Worm (Caenorhabditis elegans) whole organism, midembryonic: ENCODE data around the gene K10D6.4.

Experiments used
- T22C8.4 ChIP-seq: fragments of 200-800 bp; sonication (Bioruptor generic); IDR thresholded peaks from 2 replicates; pipeline ENCODE4 v1.3.6; 2022; ENCODE audit warnings: missing genetic modification characterization, missing compliant biosample characterization
- cog-1 ChIP-seq: sonication (generic microtip); optimal IDR thresholded peaks from 2 replicates; lab custom pipeline; 2016; ENCODE audit warnings: missing genetic modification characterization, missing compliant biosample characterization
- flt-1 ChIP-seq: fragments of 200-800 bp; sonication (Bioruptor generic); IDR thresholded peaks from 2 replicates; pipeline ENCODE4 v1.3.6; 2022; ENCODE audit warnings: missing genetic modification characterization, missing compliant biosample characterization
- klf-2 ChIP-seq: fragments of 200-800 bp; sonication (Bioruptor generic); conservative IDR thresholded peaks from 2 replicates; pipeline ENCODE4 v1.3.6; 2022; ENCODE audit warnings: missing genetic modification reagents, missing genetic modification characterization, missing compliant biosample characterization
- med-1 ChIP-seq: sonication (generic microtip); optimal IDR thresholded peaks from 2 replicates; lab custom pipeline; 2017; ENCODE audit warnings: missing genetic modification characterization, mild to moderate bottlenecking, missing compliant biosample characterization, antibody characterized with exemption, missing genetic modification reagents; ENCODE audit not compliant: insufficient read depth
- ref-1 ChIP-seq: fragments of 200-800 bp; sonication (Bioruptor generic); conservative IDR thresholded peaks from 2 replicates; pipeline ENCODE4 v1.3.6; 2022; ENCODE audit warnings: missing genetic modification reagents, missing genetic modification characterization, missing compliant biosample characterization
- tab-1 ChIP-seq: fragments of 200-800 bp; sonication (Bioruptor generic); IDR thresholded peaks from 2 replicates; pipeline ENCODE4 v1.3.6; 2022; ENCODE audit warnings: missing genetic modification characterization, missing compliant biosample characterization
- ztf-23 ChIP-seq: fragments of 200-800 bp; sonication (Bioruptor generic); IDR thresholded peaks from 2 replicates; pipeline ENCODE4 v1.3.6; 2022; ENCODE audit warnings: missing genetic modification reagents, missing genetic modification characterization, missing compliant biosample characterization
- ztf-29 ChIP-seq: fragments of 200-800 bp; sonication (Bioruptor generic); IDR thresholded peaks from 2 replicates; pipeline ENCODE4 v1.3.6; 2022; ENCODE audit warnings: missing genetic modification reagents, missing genetic modification characterization, missing compliant biosample characterization

K10D6.4 gene

ce11 chrV:11241580-11241979 lies 39.9 kb downstream of the K10D6.4 start, which contains the start of gene pgap-1:
TSS of gene pgap-1 (plus strand) at chrV:11241880.
- no peak for TF ChIP-seq med-1 (GFP tag; lab: Kevin White, UChicago)
- TF ChIP-seq cog-1, result no peak
- no peak for TF ChIP-seq ref-1 (GFP tag; lab: Robert Waterston, UW)
- no peak for TF ChIP-seq tab-1
- no peak for TF ChIP-seq ztf-29 (GFP tag; lab: Robert Waterston, UW)
- no peak for TF ChIP-seq ztf-23 (GFP tag; lab: Robert Waterston, UW)
- TF ChIP-seq klf-2 (GFP tag; lab: Robert Waterston, UW), result no peak
- no peak for TF ChIP-seq T22C8.4 (GFP tag; lab: Robert Waterston, UW)
- no peak for TF ChIP-seq flt-1 (GFP tag; lab: Robert Waterston, UW)

ce11 chrV:11244539-11244938 lies 42.8 kb downstream of the K10D6.4 start, which contains the start of gene mxl-1:
TSS of gene mxl-1 (plus strand) at chrV:11244839.
- TF ChIP-seq flt-1 (GFP tag; lab: Robert Waterston, UW) (no peak), klf-2 (GFP tag; lab: Robert Waterston, UW) (no peak), tab-1 (no peak), med-1 (GFP tag; lab: Kevin White, UChicago) (no peak), T22C8.4 (GFP tag; lab: Robert Waterston, UW) (no peak), ztf-23 (GFP tag; lab: Robert Waterston, UW) (no peak), cog-1 (no peak), ztf-29 (GFP tag; lab: Robert Waterston, UW) (no peak), ref-1 (GFP tag; lab: Robert Waterston, UW) (no peak)

ce11 chrV:11245029-11245428 lies 43.3 kb downstream of the K10D6.4 start:
- TF ChIP-seq klf-2 (GFP tag; lab: Robert Waterston, UW) (no peak), flt-1 (GFP tag; lab: Robert Waterston, UW) (no peak), tab-1 (no peak), ztf-23 (GFP tag; lab: Robert Waterston, UW) (no peak), ztf-29 (GFP tag; lab: Robert Waterston, UW) (no peak)

ce11 chrV:11247846-11248245 lies 46.1 kb downstream of the K10D6.4 start, which contains the start of gene mam-4:
TSS of gene mam-4 (plus strand) at chrV:11248146.
- no peak for TF ChIP-seq cog-1
- TF ChIP-seq med-1 (GFP tag; lab: Kevin White, UChicago), result no peak
- no peak for TF ChIP-seq tab-1

ce11 chrV:11250735-11251134 lies 49.0 kb downstream of the K10D6.4 start, which contains the start of gene T19B10.12:
TSS of gene T19B10.12 (plus strand) at chrV:11251035.
- TF ChIP-seq cog-1, result no peak

ce11 chrV:11251798-11252197 lies 50.1 kb downstream of the K10D6.4 start:
- TF ChIP-seq med-1 (GFP tag; lab: Kevin White, UChicago), result no peak
- TF ChIP-seq ref-1 (GFP tag; lab: Robert Waterston, UW), result no peak
- no peak for TF ChIP-seq klf-2 (GFP tag; lab: Robert Waterston, UW)
- no peak for TF ChIP-seq tab-1
- TF ChIP-seq cog-1, result no peak
- TF ChIP-seq ztf-23 (GFP tag; lab: Robert Waterston, UW), result no peak
- no peak for TF ChIP-seq ztf-29 (GFP tag; lab: Robert Waterston, UW)
- no peak for TF ChIP-seq flt-1 (GFP tag; lab: Robert Waterston, UW)
- TF ChIP-seq T22C8.4 (GFP tag; lab: Robert Waterston, UW), result no peak

- TF ChIP-seq ztf-29 (GFP tag; lab: Robert Waterston, UW), result no peak
These were observed 50.7 kb downstream of the K10D6.4 start, which contains the start of gene srsx-33 for ce11 chrV:11252429-11252828. TSS of gene srsx-33 (minus strand) at chrV:11252529.

ce11 chrV:11254980-11255379 lies 53.3 kb downstream of the K10D6.4 start, which contains the start of gene srsx-31:
TSS of gene srsx-31 (minus strand) at chrV:11255080.
- no peak for TF ChIP-seq flt-1 (GFP tag; lab: Robert Waterston, UW)
- no peak for TF ChIP-seq ref-1 (GFP tag; lab: Robert Waterston, UW)
- no peak for TF ChIP-seq klf-2 (GFP tag; lab: Robert Waterston, UW)
- no peak for TF ChIP-seq ztf-23 (GFP tag; lab: Robert Waterston, UW)
- no peak for TF ChIP-seq T22C8.4 (GFP tag; lab: Robert Waterston, UW)
- no peak for TF ChIP-seq tab-1
- no peak for TF ChIP-seq cog-1
- no peak for TF ChIP-seq ztf-29 (GFP tag; lab: Robert Waterston, UW)
- TF ChIP-seq med-1 (GFP tag; lab: Kevin White, UChicago), result no peak

- TF ChIP-seq cog-1 (no peak), klf-2 (GFP tag; lab: Robert Waterston, UW) (no peak), med-1 (GFP tag; lab: Kevin White, UChicago) (no peak), ref-1 (GFP tag; lab: Robert Waterston, UW) (no peak), flt-1 (GFP tag; lab: Robert Waterston, UW) (no peak), T22C8.4 (GFP tag; lab: Robert Waterston, UW) (no peak), tab-1 (no peak), ztf-29 (GFP tag; lab: Robert Waterston, UW) (no peak), ztf-23 (GFP tag; lab: Robert Waterston, UW) (no peak)
These were observed 57.2 kb downstream of the K10D6.4 start, which contains the start of gene lgc-36 for ce11 chrV:11258896-11259295. TSS of gene lgc-36 (minus strand) at chrV:11258996.

- TF ChIP-seq ztf-29 (GFP tag; lab: Robert Waterston, UW) (no peak), flt-1 (GFP tag; lab: Robert Waterston, UW) (no peak), ref-1 (GFP tag; lab: Robert Waterston, UW) (no peak), klf-2 (GFP tag; lab: Robert Waterston, UW) (no peak), T22C8.4 (GFP tag; lab: Robert Waterston, UW) (no peak), med-1 (GFP tag; lab: Kevin White, UChicago) (no peak), tab-1 (no peak), cog-1 (no peak), ztf-23 (GFP tag; lab: Robert Waterston, UW) (no peak)
These were observed 58.9 kb downstream of the K10D6.4 start, which contains the start of gene F07B10.7 for ce11 chrV:11260622-11261021. TSS of gene F07B10.7 (minus strand) at chrV:11260722.
